Worm (Caenorhabditis elegans) whole organism, L3 larva: Measurements from ENCODE around the gene F32D8.3.
A peak's percentile ranks its signal among the peaks of the same experiment; 100 is the strongest.

Experiments used
- ZK546.5 ChIP-seq: sonication (generic microtip); optimal IDR thresholded peaks from 2 replicates; lab custom pipeline; 2017; ENCODE audit warnings: missing biosample characterization, missing genetic modification characterization
- aly-2 ChIP-seq: fragments of 150-350 bp; optimal IDR thresholded peaks from 2 replicates; lab custom pipeline; 2014; ENCODE audit warnings: missing biosample characterization, missing genetic modification characterization
- ama-1 ChIP-seq: fragments of 150-350 bp; optimal IDR thresholded peaks from 2 replicates; lab custom pipeline; 2018
- jun-1 ChIP-seq: fragments of 150-350 bp; optimal IDR thresholded peaks from 2 replicates; lab custom pipeline; 2014; ENCODE audit warnings: missing biosample characterization, missing genetic modification reagents, missing genetic modification characterization
- nhr-12 ChIP-seq: fragments of 150-350 bp; optimal IDR thresholded peaks from 2 replicates; lab custom pipeline; 2014; ENCODE audit warnings: missing biosample characterization, missing genetic modification characterization
- nhr-25 ChIP-seq: sonication (generic microtip); optimal IDR thresholded peaks from 2 replicates; lab custom pipeline; 2017; ENCODE audit warnings: missing biosample characterization, missing genetic modification characterization
- nhr-28 ChIP-seq: fragments of 150-350 bp; optimal IDR thresholded peaks from 2 replicates; lab custom pipeline; 2014; ENCODE audit warnings: missing biosample characterization, missing genetic modification characterization
- nhr-76 ChIP-seq: fragments of 150-350 bp; sonication (generic microtip); optimal IDR thresholded peaks from 5 replicates; lab custom pipeline; 2014; ENCODE audit warnings: missing biosample characterization, missing genetic modification characterization
- unc-39 ChIP-seq: sonication (generic microtip); optimal IDR thresholded peaks from 4 replicates; lab custom pipeline; 2017; ENCODE audit warnings: missing biosample characterization, missing genetic modification characterization
- ztf-4 ChIP-seq: fragments of 150-350 bp; optimal IDR thresholded peaks from 2 replicates; lab custom pipeline; 2014; ENCODE audit warnings: missing biosample characterization, missing genetic modification characterization

DNA sequence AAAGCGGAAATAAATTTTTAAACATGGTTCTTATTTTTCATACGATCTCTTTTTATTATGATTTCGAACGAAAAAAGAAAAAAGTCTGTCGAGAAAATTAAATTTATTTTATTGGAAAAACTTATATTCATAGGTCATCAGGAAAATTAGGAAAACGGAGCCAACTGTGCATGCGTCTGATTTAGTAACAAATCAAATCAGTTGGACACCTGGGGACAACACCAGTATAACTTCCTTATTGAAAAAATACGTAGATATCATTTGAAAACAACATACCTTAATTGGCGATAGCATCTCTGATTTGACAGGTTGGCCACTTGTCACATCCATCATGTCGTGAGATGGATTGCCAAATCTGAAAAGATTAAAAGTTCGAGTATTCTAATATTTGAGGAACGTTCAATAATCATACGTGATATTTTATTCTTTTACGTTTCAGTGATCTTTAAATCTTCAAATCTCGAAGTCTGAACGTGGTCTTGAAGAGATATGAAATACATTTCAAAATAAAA, 26.1 kb upstream of the F32D8.3 start:
- TF ChIP-seq unc-39 (no peak), ama-1 (no peak), nhr-76 (tag; lab: Kevin White, UChicago) (no peak), ztf-4 (tag; lab: Kevin White, UChicago) (no peak), aly-2 (tag; lab: Kevin White, UChicago) (no peak), ZK546.5 (tag; lab: Kevin White, UChicago) (no peak), nhr-12 (tag; lab: Kevin White, UChicago) (no peak), nhr-25 (tag; lab: Kevin White, UChicago) (peak; percentile 20), nhr-28 (tag; lab: Kevin White, UChicago) (no peak), jun-1 (tag; lab: Kevin White, UChicago) (no peak)
